Fruit fly (Drosophila melanogaster) S2 (cell line): ENCODE measurements around the gene CG5966.

Experiments
- CG8478 ChIP-seq: fragments of >200 bp; optimal IDR thresholded peaks from 2 replicates; lab custom pipeline; 2018
- CTCF ChIP-seq, 2 experiments: fragments of >200 bp; optimal IDR thresholded peaks; 2 replicates each; lab custom pipeline; 2018

CG5966 gene

DNA sequence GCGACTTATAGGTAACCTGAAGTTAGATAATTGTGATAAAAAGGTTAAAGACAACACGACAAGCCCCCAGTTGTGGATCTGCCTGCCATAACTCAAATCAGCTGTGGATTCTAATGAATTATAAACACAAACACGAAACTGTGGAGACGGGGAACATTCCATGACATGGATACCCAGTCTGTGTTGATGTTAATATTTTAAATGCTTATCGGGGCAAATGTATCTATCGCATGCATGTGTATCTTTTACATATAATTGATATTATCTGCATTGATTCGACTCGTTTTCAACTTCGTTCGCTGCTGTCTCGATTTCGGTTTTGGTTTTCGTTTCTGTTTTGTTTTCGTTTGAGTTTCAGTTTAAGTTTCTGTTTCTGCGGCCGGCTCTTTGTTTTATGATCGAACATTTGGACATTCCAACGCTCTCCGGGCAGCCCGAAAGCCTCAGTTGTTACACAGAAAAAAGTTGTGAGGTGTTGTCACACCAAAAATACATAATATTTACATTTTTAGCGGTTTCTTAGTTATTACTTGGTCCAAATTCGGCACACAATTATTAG, 4.3 kb downstream of the CG5966 start:
- TF ChIP-seq CG8478 (lab: Kevin White, UChicago), result no peak
- no peak for TF ChIP-seq CTCF (optimal IDR thresholded peaks at IDR 0.05; lab: Kevin White, UChicago)

DNA sequence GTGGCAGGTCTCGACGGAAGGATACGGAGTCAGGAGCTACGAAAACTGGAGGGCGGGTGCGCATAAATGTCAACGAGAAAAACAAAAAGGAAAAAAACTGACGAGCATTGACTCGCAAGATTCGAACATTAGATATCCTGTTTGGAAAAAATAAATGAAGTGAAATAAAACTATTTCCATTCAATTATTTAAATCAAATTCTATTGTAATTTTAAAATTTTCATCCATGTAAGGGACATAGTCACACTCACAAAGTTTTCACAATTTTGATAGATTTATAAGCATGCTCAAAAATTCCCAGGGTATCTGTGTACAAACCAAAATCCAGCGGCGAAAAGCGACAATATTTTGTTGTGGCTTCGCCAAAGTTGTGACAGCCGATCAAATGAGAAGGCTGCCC, 7.4 kb downstream of the CG5966 start:
- no peak for TF ChIP-seq CG8478 (lab: Kevin White, UChicago)
- no peak for TF ChIP-seq CTCF (optimal IDR thresholded peaks at IDR 0.05; lab: Kevin White, UChicago)

dm6 chrX:5997931-5998330, 9.3 kb downstream of the CG5966 start:
- no peak for TF ChIP-seq CTCF (optimal IDR thresholded peaks at IDR 0.05; lab: Kevin White, UChicago)
- TF ChIP-seq CG8478 (lab: Kevin White, UChicago), result no peak

DNA sequence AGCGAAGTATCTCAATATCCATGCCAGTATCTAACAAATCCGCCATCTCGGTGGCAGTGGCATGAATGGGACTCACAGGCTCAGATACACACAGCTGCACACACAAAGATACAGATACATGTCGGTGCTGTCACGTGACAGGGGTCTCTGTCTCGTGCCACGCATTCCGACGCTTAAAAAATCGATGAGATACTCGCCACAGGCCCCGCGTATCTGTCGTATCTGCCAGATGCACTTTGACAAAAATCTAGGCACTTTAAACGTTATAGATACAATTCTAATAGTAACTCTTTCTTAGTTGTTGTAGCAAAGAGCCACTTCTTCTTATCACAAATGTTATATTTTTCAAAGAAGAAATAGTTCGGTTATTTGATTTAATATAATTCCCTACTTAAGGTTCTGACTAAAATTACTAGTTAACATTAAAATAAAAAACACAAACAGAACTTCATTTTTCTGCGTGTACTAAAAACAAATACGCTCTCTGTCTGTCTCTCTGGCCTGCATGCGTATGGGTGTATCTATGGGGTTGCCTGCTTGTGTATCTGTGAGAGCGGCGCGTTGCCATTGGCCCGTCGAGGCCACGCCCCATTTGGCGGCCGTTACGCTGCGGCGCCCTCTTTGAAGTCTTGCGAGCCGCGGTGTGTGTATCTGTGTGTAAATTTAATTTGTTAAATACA, 12.3 kb downstream of the CG5966 start, which contains the start of gene CG4766:
Gene CG4766, minus strand, starts transcription at position 51 of the 680 bp plus-strand sequence.
- TF ChIP-seq CG8478 (lab: Kevin White, UChicago), result no peak
- TF ChIP-seq CTCF (optimal IDR thresholded peaks at IDR 0.05; lab: Kevin White, UChicago), result no peak

- no peak for TF ChIP-seq CG8478 (lab: Kevin White, UChicago)
- no peak for TF ChIP-seq CTCF (optimal IDR thresholded peaks at IDR 0.05; lab: Kevin White, UChicago)
Measured at dm6 chrX:6003830-6004229, 15.2 kb downstream of the CG5966 start.

DNA sequence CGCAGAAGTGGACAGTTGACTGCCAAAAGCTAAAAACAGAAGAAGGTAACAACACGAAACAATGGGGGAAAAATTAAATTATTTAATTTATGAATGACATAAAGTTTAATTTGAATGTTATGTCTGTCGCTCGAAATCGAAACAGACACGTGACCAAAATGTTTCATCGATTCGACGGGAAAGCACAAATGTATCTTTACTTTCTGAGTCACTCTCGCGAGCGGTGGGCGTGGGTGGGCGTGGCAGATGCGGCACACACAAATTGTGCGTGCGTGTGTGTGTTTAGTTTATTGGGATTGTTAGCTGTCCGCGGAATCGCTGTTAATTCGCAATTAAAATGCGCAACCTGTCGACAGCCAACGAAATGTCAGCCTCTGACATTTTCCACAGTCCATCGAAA, 18.9 kb downstream of the CG5966 start:
- TF ChIP-seq CG8478 (lab: Kevin White, UChicago) (no peak), CTCF (optimal IDR thresholded peaks at IDR 0.05; lab: Kevin White, UChicago) (no peak)

DNA sequence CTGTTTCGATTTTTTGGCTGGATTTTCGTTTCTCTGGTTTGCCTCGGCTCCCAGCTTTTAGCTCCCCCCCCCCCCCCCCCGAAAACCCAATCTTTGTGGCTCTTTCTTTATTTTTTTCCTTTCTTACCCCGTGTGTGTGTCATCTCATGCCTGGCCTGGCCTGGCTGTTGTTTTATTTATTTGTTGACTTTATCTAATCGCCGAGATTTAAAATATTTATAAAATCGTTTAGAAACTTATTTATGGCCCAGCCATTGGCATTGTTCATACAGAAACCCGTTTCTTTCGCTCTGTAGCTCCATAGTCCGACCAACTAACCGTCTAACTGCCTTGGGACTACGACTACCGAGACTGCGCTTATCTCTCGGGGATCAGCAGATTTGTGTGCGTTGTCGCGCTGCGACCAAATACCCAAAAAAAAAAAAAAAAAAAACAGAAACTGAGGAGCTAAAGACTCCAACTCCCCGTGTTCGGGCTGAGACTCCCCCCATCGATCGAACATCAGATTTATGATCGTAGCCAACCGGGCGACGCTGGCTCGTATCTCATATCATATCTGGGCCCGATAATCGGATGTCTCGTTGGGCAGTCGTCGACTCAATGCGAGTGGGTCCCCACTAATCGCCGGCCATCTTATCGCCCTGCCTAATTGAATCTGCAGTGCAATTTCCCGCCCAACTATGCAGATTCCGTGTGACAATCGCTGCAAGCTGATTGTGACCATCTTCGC, 22.1 kb downstream of the CG5966 start:
- TF ChIP-seq CG8478 (lab: Kevin White, UChicago), result no peak
- TF ChIP-seq CTCF (optimal IDR thresholded peaks at IDR 0.05; lab: Kevin White, UChicago), result no peak

DNA sequence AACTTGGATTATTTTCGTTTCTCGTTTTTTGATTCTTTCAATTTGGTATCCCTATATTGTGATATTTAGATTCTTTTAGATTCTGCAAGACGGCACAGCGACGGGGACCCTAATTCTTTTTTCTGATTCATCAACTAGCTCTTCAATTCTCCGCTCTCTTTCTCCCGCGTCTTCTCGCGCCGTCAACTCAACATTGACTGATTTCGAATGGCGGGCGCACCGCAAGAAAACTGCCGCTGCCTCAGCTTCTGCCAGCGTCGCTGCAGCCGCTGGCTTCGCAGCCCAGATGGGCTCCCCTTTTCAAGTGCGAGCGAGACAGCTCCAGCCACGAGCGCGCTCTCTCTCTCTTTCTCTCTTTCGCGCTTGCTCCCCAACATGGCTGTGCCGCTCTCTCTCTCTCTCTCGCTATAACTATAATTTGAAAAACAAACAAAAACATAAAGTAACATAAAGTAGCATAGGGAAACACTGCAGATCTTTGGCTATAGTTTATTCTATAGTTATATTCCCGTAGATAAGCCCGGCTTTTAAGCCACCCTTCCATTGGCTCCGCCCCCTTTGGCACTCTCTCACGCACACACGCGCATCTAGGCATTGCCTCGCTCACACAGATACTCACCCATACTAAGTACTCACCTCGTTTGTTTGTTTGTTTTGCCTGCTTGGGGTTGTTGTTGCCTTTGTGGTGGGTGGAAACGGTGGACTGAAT, 24.5 kb downstream of the CG5966 start, which contains the start of gene mab-21:
Gene mab-21, minus strand, starts transcription at position 206 of the 709 bp plus-strand sequence.
- TF ChIP-seq CG8478 (lab: Kevin White, UChicago) (no peak), CTCF (optimal IDR thresholded peaks at IDR 0.05; lab: Kevin White, UChicago) (no peak)

dm6 chrX:6020254-6020653, 31.7 kb downstream of the CG5966 start:
- TF ChIP-seq CG8478 (lab: Kevin White, UChicago), result no peak
- TF ChIP-seq CTCF (optimal IDR thresholded peaks at IDR 0.05; lab: Kevin White, UChicago), result no peak

dm6 chrX:6021414-6021813, 32.8 kb downstream of the CG5966 start:
- TF ChIP-seq CTCF (optimal IDR thresholded peaks at IDR 0.05; lab: Kevin White, UChicago) (no peak), CG8478 (lab: Kevin White, UChicago) (no peak)

- TF ChIP-seq CG8478 (lab: Kevin White, UChicago) (no peak), CTCF (optimal IDR thresholded peaks at IDR 0.05; lab: Kevin White, UChicago) (no peak)
Measured at dm6 chrX:6022090-6022489, 33.5 kb downstream of the CG5966 start.

DNA sequence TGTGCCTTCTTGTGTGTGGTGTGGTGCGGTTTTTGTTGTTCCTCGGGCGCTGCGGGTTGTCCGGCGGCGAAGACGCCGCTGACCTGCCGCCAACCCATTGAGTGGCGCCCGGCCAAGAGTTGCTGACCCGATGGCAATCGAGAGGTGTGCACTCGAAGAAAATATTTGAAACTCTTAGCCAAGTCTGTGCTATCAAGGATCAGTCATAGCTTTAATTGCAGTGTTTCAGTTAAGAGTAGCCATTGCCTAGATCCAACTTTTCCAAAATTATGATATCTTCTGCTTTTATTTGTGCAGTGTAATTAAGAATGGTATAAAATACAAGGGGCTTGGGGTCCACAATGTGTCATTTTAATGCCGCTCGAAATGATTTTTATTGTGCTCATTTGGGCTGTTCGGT, 36.0 kb downstream of the CG5966 start:
- TF ChIP-seq CG8478 (lab: Kevin White, UChicago) (no peak), CTCF (optimal IDR thresholded peaks at IDR 0.05; lab: Kevin White, UChicago) (no peak)

dm6 chrX:6027846-6028245, 39.3 kb downstream of the CG5966 start:
- TF ChIP-seq CTCF (optimal IDR thresholded peaks at IDR 0.05; lab: Kevin White, UChicago) (no peak), CG8478 (lab: Kevin White, UChicago) (no peak)

DNA sequence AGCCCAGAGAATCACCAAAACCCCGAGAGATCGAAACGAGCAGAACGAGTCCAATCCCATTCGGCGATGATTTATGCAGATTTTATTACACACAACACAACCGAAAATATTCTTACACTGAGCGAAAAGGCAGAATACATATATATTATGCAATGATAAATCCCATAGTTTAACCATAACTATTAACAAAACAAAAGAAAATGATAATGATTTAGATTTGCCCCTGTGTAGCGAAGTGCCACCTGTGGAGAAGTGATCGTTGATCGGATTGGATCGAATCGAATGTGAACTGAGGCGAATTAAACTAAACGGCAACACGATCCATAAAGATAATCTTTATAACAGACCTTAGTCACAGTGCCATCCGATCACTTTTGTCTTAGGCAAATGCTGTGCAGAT, 40.4 kb downstream of the CG5966 start:
- no peak for TF ChIP-seq CG8478 (lab: Kevin White, UChicago)
- TF ChIP-seq CTCF (optimal IDR thresholded peaks at IDR 0.05; lab: Kevin White, UChicago), result no peak

DNA sequence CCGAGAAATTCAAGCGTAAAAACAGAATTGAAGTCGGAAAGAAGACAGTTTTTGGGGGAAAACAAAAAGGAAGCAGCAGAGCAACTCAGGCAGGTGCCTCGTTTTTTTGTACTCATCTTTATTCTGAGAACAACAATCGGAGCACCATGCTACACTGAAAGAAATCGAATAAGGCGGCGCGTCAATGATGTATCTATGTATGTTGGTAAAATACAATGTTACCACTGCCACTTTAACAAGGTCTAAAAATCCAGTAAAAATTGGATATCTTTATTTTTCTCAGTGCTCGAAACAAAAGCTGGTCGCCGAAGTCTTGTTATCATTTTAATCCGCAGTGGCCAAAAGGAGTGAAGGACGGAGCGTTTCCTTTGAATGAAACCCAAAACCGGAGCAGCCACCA, 41.4 kb downstream of the CG5966 start:
- TF ChIP-seq CG8478 (lab: Kevin White, UChicago), result no peak
- no peak for TF ChIP-seq CTCF (optimal IDR thresholded peaks at IDR 0.05; lab: Kevin White, UChicago)
